Fruit fly (Drosophila melanogaster): Measurements from ENCODE around the gene CG11593.

CG11593 gene

DNA sequence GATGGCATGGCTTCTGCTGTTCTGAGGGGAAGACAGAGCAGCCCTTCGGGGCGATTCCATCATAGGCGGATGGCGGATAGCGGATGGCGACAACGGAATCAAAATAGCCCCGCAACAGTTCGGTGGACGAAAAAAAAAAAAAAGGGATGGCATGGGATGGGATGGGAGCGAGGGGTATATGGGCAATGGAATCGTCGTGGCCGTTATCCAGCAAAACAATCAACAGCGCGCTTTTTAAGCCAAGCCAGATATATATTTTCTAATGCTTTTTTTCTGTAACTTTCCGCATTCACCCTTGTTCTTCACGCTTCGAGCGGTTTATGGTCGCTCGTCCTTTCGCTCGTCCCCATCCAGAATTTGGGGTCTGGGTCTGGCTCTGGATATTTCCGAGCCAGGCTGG is 44.7 kb downstream of the CG11593 start:
- TF ChIP-seq Ets98B (GFP tag; IDR thresholded peaks at IDR 0.05) (no peak), CG17806 (tag; optimal IDR thresholded peaks at IDR 0.05) (no peak), CG13204 (GFP tag; optimal IDR thresholded peaks at IDR 0.05) (no peak), Snoo (tag; optimal IDR thresholded peaks at IDR 0.05) (no peak), D1 (tag; optimal IDR thresholded peaks at IDR 0.05) (no peak), CG34367 (tag; optimal IDR thresholded peaks at IDR 0.05) (no peak), CG8301 (tag; optimal IDR thresholded peaks at IDR 0.05) (no peak), CG10348 (GFP tag; IDR thresholded peaks at IDR 0.05) (no peak), CG32121 (GFP tag; IDR thresholded peaks at IDR 0.05) (no peak), CG12605 (GFP tag; IDR thresholded peaks at IDR 0.05) (no peak), CG14655 (GFP tag; optimal IDR thresholded peaks at IDR 0.05) (no peak), fd96Ca (GFP tag; IDR thresholded peaks at IDR 0.05) (no peak), CG8159 (tag; optimal IDR thresholded peaks at IDR 0.05) (no peak), CG4496 (GFP tag; IDR thresholded peaks at IDR 0.05) (no peak)
